Fruit fly (Drosophila melanogaster): Measurements from ENCODE around the gene Mbs.

The Mbs gene

DNA sequence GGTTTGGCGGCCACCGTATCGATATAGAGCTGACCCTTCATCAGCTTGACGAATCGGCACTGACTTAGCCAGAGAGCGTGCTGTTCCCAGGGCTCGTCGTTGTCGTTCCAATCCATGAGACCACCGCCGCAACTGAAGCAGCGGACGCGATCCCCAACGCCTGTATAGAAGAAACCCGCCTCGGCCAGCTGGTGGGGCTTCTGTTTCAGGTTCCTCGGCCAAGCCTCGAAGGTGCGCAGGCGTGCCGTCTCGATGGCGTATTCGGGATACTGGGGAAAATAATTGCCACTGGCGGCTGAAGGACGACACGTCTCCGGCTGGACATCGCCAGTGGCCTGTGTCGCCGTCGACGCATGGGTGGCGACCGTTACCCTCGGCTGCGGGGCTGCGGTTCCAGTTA lies 12.7 kb upstream of the Mbs start:
- TF ChIP-seq noc (tag; optimal IDR thresholded peaks at IDR 0.05): no peak

DNA sequence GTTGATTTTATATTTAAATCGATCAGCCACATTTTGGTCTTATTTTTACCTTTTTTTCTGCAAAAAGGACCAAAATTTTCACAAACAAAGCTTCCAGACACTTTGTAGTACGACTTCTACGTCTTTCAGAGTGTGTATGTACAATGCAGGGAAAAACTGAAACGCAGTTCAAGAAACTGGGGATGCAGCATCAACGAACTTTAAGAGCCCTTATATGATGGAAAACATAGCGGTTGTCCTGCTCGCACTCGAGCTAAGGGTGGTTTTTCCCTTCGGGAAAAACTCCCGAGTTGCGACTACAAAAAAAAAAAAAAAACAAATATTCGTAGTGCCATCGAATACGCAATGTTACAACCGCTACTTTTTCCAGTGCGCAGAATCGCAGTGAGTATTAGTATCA lies 11.4 kb upstream of the Mbs start:
- no peak for TF ChIP-seq noc (tag; optimal IDR thresholded peaks at IDR 0.05)

DNA sequence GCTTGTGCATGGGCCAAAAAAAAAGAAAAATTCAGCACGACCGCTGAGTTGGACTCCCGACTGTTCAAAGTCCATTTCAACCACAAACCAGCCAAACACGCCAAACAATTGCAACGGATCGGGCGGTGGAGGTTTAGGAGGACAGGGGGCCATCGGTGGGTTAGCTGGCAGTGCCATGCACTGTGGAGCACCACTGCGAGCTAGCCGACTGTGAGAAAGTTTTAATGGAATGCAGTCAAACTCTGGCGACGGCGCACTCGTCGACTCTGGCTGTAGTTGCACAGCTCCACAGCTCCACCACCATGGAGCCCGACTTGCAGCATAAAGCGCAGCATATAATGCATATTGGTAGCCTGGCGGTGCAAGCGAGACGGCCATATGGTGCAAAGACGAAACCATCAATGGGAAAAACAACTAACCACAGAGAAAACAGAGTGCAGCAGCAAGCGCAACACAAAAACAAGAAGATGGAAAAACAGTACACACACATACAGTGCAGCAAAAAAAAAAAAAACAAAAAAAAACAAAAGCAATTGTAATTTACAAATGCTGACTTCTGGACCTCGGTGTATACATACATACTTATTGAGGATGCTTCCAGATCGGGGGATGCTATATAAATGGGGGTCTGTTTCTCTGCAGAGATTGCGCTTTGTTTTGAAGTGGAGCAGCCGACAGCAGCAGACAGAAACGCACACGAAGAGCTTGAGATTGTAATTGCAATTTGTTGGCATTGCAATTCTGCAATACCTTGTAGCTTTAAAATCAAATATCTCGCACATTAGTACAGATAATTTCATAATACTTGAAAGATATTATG lies 10.3 kb upstream of the Mbs start:
- no peak for TF ChIP-seq noc (tag; optimal IDR thresholded peaks at IDR 0.05)

DNA sequence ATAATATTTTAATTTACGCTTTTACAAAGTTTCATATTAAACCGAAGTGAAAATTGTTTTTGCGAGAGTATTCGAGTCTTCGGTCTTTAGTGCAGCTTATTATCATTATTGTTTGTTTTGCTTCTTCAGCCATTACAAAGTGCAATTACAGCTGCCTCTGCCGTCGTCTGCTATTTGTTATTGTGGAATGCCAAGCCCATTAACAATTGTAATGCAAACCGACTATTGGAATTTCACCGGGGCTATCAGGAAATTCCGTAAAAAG lies 9.7 kb upstream of the Mbs start:
- no peak for TF ChIP-seq noc (tag; optimal IDR thresholded peaks at IDR 0.05)

DNA sequence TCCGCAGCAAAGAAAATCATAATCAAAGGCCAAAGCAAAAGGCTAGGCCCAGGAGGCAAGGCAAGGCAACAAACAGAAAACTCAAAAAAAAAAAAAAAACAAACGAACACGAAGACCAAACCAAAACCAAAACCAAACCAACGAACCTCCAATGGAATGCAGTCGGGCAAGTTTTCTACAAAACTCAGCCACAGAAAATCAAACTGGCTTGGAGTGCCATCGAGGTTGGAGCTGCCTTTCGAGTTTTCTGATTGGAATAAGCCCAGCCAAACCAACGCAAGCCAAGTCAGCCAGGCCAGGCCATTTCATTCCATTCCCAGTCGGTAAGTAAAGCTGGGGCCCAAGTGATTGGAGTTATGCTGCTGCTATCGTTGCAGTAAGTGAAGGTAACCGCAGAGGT lies 9.1 kb upstream of the Mbs start:
- TF ChIP-seq noc (tag; optimal IDR thresholded peaks at IDR 0.05): no peak

DNA sequence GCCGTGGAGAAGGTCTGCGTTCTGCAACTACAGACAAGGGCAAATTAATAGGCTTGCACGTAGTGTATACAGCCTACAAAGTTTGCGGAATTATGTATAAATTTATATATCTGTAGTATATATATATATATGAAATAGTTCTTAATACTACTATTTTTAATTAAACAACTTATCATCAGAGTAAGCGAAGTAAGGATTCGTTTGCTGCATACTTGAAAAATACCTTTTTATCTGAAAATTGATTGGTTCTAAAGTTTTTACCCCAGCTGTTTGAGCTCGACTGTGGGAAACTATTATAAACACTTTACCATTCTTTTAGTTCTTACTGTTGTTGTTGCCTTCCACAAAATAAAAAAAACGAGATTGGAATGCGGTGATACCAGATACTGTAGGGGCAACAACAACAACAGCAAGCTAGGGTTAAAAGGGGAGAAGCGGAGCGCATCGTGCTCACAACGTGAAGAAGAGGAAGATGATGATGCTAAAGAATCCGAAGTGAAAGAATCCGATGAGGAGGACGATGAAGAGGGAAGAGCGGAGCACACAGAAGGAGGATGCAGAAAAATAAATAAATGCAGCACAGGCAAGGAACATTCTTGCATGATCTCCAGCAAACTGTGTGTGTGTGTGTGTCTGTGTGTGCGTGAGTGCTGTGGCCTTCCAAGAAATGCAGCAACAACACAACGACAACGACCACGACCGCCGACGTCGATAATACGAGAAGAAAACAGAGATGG lies 8.5 kb upstream of the Mbs start:
- TF ChIP-seq noc (tag; optimal IDR thresholded peaks at IDR 0.05): no peak

DNA sequence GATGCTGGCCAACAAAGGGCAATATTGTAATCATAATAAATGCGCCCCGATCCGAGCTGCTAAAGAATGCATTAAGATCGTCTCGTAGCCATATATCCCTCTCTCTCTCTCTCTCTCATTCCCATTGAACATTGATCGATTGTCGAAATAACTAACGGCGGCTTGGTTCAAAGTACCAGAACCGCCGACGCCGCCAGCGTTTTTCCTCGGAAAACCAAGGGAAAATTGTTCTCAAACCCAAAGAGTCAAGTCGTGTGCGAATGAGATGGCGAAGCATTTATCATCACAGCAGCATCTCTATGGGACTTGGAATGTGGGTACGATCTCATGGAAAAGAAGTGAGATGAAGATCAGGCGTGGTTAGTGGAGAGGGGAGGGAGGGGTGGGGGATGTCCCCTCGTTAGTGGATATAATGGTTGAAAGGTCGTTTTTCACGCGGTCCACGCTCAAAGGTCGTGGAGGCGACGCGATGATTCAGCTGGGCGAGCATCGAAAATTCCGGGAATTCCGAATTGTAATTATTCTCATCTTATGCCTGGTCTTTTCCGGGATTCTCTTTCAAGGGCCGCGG lies 7.9 kb upstream of the Mbs start:
- TF ChIP-seq noc (tag; optimal IDR thresholded peaks at IDR 0.05): no peak

DNA sequence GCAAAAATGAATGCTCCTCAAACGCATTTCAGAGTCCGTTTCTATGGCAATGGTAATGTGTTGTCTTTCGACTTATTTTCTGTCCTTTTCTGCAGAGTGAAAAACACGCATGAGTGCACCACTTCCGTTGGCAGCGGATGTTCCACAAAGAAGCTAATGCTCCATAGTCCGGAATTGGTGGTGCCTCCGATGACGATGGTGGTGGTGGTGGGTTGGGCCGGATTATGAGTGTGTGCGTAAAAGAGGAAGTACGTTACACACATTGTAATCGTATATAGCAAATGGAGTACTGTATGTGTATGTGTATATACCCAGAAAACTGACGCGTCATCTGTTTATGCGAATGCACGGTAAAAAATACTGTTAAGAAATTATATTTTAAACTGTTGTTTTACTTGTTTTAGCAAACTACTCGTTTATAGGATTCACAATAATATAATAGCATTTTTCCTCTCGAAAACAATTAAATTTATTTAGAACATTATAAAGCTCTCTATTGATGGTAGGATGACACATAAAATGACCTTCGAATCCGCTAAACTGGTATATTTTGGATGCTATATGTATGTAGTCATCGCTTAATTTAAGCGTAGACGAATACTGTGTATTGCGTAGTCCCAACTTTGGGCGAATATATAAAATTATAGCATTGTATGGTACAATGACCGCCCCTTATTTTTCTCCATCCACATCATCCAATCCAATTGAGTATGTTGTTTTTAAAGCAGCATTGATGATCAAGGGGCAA lies 6.5 kb upstream of the Mbs start:
- no peak for TF ChIP-seq noc (tag; optimal IDR thresholded peaks at IDR 0.05)

DNA sequence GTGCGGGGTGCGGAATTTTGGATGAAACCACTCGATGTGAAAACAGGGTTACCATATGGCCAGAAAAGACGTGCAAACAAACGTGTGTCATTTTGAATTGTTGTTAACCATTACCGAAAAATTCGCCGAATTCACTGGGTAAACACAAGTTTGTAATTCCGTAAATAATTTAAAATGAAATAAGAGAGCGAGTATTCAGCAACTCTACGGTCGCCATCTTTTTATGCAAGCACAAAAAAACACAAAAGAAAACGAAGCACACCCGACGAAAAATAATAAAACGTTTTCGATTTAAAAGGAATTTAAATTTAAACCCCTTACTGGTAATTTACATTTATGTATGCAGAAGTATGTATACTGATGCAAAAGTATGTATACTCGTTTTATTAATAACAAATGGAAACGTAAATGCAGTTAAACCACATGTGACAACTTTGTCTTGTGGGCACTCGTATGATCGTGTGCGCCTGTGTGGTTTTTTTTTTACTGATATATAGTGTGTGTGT lies 5.9 kb upstream of the Mbs start:
- peak; percentile 97 for TF ChIP-seq noc (tag; optimal IDR thresholded peaks at IDR 0.05)

DNA sequence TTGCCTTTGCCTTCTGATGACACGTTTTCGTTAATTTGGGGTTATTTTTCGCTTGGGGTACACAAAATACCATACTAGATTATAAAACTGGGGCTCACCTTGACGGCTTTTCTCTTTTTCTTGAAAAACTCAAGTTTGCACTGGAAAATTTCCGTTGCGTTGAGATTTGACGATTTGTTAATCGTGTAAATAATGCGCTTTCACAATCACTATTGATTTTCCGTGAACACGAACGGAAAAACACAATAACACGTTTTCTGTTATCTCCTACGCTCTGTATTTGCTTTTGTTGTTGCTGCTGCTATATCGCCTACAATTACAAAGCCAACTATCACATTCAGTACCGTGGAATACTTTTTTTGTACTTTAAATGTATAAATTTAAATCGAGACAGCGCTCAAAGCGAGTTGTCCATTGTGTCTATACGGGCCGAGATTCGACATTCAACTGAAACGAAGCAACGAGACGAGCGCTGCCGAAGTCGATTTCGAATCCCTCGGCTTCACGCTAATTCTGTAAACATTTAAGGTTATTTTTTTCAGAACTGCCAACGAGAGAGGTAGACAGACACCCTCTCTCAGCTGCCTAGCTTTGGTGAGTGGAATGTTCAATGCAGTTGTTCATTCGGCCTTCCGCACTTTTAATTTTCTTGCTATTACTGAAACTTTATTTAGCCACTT lies 5.2 kb upstream of the Mbs start:
- TF ChIP-seq noc (tag; optimal IDR thresholded peaks at IDR 0.05): peak; percentile 68

DNA sequence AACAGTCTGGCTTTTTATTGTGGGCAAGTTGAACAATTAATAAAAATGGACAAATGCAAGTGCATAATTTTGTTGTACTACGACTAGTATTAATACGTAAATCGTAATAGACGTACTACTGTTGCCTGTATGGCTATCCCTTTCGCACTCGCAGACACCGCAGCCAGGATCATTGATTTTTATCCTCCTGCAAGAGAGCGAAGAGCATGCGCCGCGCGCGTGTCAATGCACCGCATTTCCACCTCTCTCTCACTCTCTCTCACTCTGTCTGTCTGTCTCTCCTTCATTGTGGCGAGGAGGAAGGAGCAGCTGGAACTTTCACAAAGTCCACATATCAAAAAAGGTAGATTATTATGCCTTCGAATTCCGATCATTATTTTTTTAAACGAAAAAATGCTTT lies 4.7 kb upstream of the Mbs start:
- no peak for TF ChIP-seq noc (tag; optimal IDR thresholded peaks at IDR 0.05)

DNA sequence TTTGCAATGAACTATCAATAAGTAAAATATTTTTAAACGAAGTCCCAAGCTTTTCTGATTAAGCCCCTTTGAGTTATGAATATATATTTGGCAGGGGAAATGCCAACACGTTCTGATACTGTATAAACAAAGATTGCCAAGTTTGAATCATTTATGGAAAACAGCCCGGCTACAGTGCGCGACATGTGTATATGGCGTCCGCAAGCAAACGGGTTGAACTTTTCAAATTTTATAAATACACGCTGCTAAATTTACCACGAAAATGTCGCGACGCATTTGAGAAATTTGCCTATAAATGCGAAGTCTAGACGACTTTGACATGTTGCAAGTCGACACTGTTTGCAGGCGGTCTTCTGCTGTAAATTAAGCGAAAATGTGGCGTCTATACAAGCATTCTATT lies 3.7 kb upstream of the Mbs start:
- TF ChIP-seq noc (tag; optimal IDR thresholded peaks at IDR 0.05): peak; percentile 63

DNA sequence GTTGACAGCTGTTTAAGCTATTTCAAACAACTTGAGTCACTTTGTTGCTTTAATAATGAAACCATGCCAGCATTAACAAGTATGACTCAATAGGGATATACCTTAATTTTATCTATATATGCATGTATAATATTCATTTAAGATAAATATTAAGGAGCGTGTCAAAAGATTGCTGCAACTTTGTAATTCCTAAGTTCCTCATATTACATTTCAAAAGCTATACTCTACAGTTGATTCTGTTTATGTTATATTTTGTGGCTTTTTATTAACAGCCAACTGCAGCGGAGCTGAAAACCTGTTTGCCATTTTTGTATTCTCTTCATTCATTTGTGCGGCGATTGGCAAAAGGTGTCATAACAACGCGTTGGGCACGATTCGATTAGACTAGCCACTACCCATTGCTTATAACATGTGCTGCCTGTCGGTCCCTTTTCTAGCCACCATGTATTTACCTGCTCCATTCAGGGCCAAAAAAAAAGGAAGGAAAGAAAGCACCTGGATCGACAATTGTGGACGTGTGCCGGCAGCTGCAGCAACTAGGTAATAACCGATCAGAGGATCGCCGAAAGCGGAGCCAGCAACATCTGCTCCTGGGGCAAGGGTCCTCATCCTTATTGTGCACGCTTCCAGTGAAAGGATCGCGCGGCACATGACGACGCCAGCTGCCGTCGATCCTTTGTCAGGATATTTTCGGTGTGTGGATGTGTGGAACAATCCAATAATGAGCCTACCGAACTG lies 2.9 kb upstream of the Mbs start:
- no peak for TF ChIP-seq noc (tag; optimal IDR thresholded peaks at IDR 0.05)

DNA sequence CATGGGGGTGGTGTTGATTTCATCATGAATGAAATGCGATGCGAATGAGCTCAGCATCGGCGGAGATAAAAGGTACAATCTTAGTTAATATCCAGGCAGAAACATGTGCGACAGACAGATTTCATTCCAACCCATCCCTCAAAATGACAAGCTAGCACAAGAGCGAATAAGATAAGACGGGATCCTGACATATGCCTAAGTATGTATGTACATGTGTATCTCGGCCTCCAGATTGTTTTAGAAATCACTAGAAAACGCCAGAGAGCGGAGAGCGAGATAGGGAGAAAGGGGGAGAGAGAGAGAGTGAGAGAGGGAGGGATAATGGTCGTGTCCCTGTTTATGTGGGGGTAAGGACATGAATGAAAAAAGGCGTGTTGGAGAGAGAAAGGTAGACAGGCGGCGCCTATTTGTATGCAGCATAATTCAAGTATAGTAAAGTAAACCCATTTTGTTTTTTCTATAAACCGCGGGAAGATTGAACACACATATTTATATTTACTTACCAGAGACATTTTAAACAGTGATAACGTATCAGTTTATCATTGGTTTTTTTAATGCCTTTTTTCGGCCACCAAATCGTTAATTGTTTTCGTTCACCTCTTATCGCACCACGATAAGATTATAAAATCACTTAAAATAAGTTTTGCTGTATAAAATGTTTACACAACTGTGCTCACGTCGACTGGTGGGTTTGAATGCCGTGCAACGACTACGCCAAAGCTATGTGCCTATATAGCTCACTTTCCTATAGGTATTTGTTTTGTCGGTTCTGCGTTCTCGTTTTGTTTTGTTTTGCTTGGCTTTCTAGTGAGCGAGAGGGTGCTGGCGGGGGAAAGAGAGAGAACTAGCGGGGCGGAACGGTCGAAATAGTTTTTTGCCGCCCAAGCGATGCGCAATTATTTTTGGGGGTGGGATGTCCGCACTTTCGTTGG lies 1.5 kb upstream of the Mbs start:
- TF ChIP-seq noc (tag; optimal IDR thresholded peaks at IDR 0.05): peak; percentile 63
